Worm (Caenorhabditis elegans): ENCODE measurements around the gene tag-314.

The tag-314 gene

DNA sequence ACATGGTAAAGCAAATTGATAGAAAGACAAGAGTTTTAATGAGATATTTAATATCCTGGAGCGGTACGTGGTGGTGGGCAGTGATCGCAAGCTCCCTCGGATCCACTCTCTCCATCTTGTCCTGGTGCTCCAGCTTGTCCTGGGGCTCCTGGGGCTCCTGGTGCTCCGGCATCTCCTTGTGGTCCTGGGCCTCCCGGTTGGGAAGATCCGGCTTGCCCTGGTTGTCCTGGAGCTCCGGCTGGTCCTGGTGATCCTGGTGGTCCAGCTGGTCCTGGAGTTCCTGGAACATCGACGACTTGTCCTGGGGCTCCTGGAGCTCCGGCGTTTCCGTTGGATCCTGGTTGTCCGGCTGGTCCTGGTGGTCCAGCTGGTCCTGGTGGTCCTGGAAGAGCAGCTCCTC lies 7.7 kb downstream of the tag-314 start:
- TF ChIP-seq egrh-3 (GFP tag; IDR thresholded peaks at IDR 0.05), result peak; percentile 94; the same call in 1 of the 2 replicates

DNA sequence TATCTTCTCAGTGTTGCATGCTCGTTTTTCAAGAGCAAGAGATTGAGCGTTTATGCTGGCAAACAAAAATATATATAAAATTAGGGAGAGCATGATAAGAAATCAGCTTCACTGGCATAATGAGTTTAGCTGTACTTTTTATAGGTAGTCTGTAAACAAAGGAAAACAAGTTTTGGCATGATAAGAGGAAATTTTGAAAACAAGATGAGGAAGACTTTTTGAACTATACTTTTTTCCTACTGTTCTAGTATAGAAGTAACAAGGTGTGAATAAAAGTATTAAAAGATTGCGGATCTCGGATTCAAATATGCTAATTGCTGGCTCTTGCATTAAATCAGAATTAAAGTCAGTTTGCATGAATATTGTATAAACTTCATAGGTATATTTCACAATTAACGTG lies 9.5 kb downstream of the tag-314 start, which contains the start of gene F15H10.5:
Gene F15H10.5, minus strand, starts transcription at position 101 of the 400 bp plus-strand sequence.
- TF ChIP-seq egrh-3 (GFP tag; IDR thresholded peaks at IDR 0.05) (no peak), attf-6 (GFP tag; IDR thresholded peaks at IDR 0.05) (no peak), hmg-1.2 (GFP tag; IDR thresholded peaks at IDR 0.05) (no peak), F57A8.1 (GFP tag; optimal IDR thresholded peaks at IDR 0.05) (no peak), ztf-18 (tag; optimal IDR thresholded peaks at IDR 0.05) (no peak), F37B4.10 (GFP tag; IDR thresholded peaks at IDR 0.05) (no peak), madf-3 (GFP tag; IDR thresholded peaks at IDR 0.05) (no peak), snpc-4 (GFP tag; optimal IDR thresholded peaks at IDR 0.05) (no peak), snpc-4 (tag; optimal IDR thresholded peaks at IDR 0.05) (no peak), pbrm-1 (GFP tag; IDR thresholded peaks at IDR 0.05) (no peak), lin-35 (GFP tag; optimal IDR thresholded peaks at IDR 0.05) (no peak), T26A5.8 (tag; optimal IDR thresholded peaks at IDR 0.05) (no peak), C06A6.2 (GFP tag; conservative IDR thresholded peaks at IDR 0.05) (no peak), mel-28 (tag; optimal IDR thresholded peaks at IDR 0.05; ENCODE audit: borderline replicate concordance) (no peak), nhr-80 (tag; optimal IDR thresholded peaks at IDR 0.05) (no peak), hlh-26 (GFP tag; conservative IDR thresholded peaks at IDR 0.05) (no peak), chd-7 (tag; optimal IDR thresholded peaks at IDR 0.05) (no peak), let-607 (tag; optimal IDR thresholded peaks at IDR 0.05) (no peak), lsy-27 (tag; optimal IDR thresholded peaks at IDR 0.05; ENCODE audit: borderline replicate concordance, insufficient read depth) (no peak), F49E8.2 (tag; optimal IDR thresholded peaks at IDR 0.05; ENCODE audit: insufficient read depth) (no peak), rcor-1 (GFP tag; IDR thresholded peaks at IDR 0.05) (no peak)

DNA sequence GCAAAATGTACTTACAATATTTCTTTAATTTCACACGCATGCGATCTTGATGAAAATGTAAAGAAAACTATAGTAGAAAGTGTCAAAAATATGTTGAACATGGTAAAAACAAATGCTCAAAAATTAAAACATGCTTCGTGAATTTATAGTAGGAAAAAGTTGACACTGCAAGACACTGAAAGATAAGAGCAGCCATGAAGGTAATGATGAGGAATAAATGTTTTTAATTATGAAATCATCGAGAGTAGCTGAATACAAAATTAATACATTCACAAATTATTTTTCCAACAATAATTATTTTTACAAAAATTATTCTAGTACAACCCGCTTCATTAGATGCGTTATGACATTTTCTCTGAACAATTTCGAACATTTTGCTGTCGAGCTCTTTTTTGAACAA lies 11.6 kb downstream of the tag-314 start, which contains the start of gene F15H10.10:
Gene F15H10.10, minus strand, starts transcription at position 101 of the 400 bp plus-strand sequence.
- no peak for TF ChIP-seq snpc-4 (GFP tag; optimal IDR thresholded peaks at IDR 0.05)
- no peak for TF ChIP-seq snpc-4 (tag; optimal IDR thresholded peaks at IDR 0.05)
- TF ChIP-seq nfya-1 (tag; optimal IDR thresholded peaks at IDR 0.05; ENCODE audit: borderline replicate concordance, insufficient read depth), result no peak
- TF ChIP-seq Y53G8AR.9 (GFP tag; conservative IDR thresholded peaks at IDR 0.05), result no peak
- TF ChIP-seq repo-1 (tag; optimal IDR thresholded peaks at IDR 0.05), result no peak
- TF ChIP-seq zfh-2 (GFP tag; conservative IDR thresholded peaks at IDR 0.05), result no peak

DNA sequence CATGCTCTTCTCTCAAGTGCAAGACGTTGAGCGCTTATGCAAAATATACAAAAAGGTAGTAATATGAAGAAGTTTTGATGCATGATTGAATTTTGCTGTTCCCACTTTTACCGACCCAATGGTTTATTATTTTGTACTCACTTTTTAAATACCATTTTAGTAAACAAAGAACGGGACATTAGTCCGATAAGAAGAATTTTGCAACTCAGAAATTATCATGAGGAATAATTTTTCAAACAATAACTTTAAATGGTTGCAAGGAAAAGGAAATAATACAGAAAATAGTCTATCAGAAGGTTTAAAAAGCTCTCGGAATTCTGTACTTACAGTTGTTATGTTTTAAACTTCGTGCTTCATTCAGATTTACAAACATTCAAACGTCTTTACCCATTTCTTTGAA lies 13.9 kb downstream of the tag-314 start, which contains the start of gene F15H10.9:
Gene F15H10.9, minus strand, starts transcription at position 101 of the 400 bp plus-strand sequence.
- no peak for TF ChIP-seq mxl-1 (tag; optimal IDR thresholded peaks at IDR 0.05)
- no peak for TF ChIP-seq snpc-1.1 (tag; optimal IDR thresholded peaks at IDR 0.05; ENCODE audit: insufficient read depth)
- no peak for TF ChIP-seq tlf-1 (GFP tag; optimal IDR thresholded peaks at IDR 0.05)
- no peak for TF ChIP-seq lir-1 (GFP tag; conservative IDR thresholded peaks at IDR 0.05)
- TF ChIP-seq madf-8 (GFP tag; conservative IDR thresholded peaks at IDR 0.05), result no peak
- no peak for TF ChIP-seq attf-6 (GFP tag; IDR thresholded peaks at IDR 0.05)
- no peak for TF ChIP-seq tbp1 (GFP tag; optimal IDR thresholded peaks at IDR 0.05)
- no peak for TF ChIP-seq nfya-1 (tag; optimal IDR thresholded peaks at IDR 0.05; ENCODE audit: borderline replicate concordance, insufficient read depth)
- TF ChIP-seq efl-1 (GFP tag; optimal IDR thresholded peaks at IDR 0.05), result no peak

All from whole organism, young adult.